Fruit fly (Drosophila melanogaster) whole organism, prepupa: ENCODE results near the gene lute.

Source experiments
- Blimp-1 ChIP-seq: fragments of 200-800 bp; sonication (Bioruptor generic); optimal IDR thresholded peaks from 3 replicates; lab custom pipeline; 2017; ENCODE audit warnings: missing biosample characterization, missing genetic modification characterization, mild to moderate bottlenecking, moderate library complexity, missing genetic modification reagents
- CG10631 ChIP-seq: fragments of 200-800 bp; sonication (Bioruptor generic); optimal IDR thresholded peaks from 2 replicates; lab custom pipeline; 2016; ENCODE audit warnings: missing biosample characterization, missing genetic modification characterization
- CG10669 ChIP-seq: fragments of 200-800 bp; sonication (Bioruptor generic); optimal IDR thresholded peaks from 3 replicates; lab custom pipeline; 2018; ENCODE audit warnings: missing biosample characterization, mild to moderate bottlenecking, missing genetic modification characterization, moderate library complexity
- CG11902 ChIP-seq: fragments of 200-800 bp; sonication (Bioruptor generic); optimal IDR thresholded peaks from 3 replicates; lab custom pipeline; 2016; ENCODE audit warnings: missing biosample characterization, missing genetic modification characterization
- CG1621 ChIP-seq: fragments of 200-800 bp; sonication (Bioruptor generic); optimal IDR thresholded peaks from 3 replicates; lab custom pipeline; 2018; ENCODE audit warnings: missing biosample characterization, mild to moderate bottlenecking, missing genetic modification characterization
- CG16779 ChIP-seq: fragments of 200-800 bp; sonication (Bioruptor generic); optimal IDR thresholded peaks from 3 replicates; lab custom pipeline; 2017; ENCODE audit warnings: missing biosample characterization, mild to moderate bottlenecking, missing genetic modification characterization
- CG31627 ChIP-seq: fragments of 200-800 bp; sonication (Bioruptor generic); optimal IDR thresholded peaks from 3 replicates; lab custom pipeline; 2016; ENCODE audit warnings: missing biosample characterization, missing genetic modification characterization
- CG32006 ChIP-seq: fragments of 200-800 bp; sonication (Bioruptor generic); optimal IDR thresholded peaks from 3 replicates; lab custom pipeline; 2017; ENCODE audit warnings: missing biosample characterization, mild to moderate bottlenecking, missing genetic modification characterization
- CG34406 ChIP-seq: fragments of 200-800 bp; sonication (Bioruptor generic); optimal IDR thresholded peaks from 3 replicates; lab custom pipeline; 2016; ENCODE audit warnings: missing biosample characterization, missing genetic modification characterization
- CG3919 ChIP-seq: fragments of 200-800 bp; sonication (Bioruptor generic); optimal IDR thresholded peaks from 3 replicates; lab custom pipeline; 2016; ENCODE audit warnings: missing biosample characterization, missing genetic modification characterization
- CG6163 ChIP-seq: fragments of 200-800 bp; sonication (Bioruptor generic); IDR thresholded peaks from 3 replicates; pipeline ENCODE4 v1.3.6; 2022; ENCODE audit warnings: missing biosample characterization, missing genetic modification characterization
- CG6276 ChIP-seq: fragments of 200-800 bp; sonication (Bioruptor generic); optimal IDR thresholded peaks from 2 replicates; lab custom pipeline; 2017; ENCODE audit warnings: missing biosample characterization, mild to moderate bottlenecking, missing genetic modification characterization
- CG6792 ChIP-seq: fragments of 200-800 bp; sonication (Bioruptor generic); optimal IDR thresholded peaks from 3 replicates; lab custom pipeline; 2016; ENCODE audit warnings: missing biosample characterization, missing genetic modification characterization
- CG6854 ChIP-seq: fragments of 200-800 bp; sonication (Bioruptor generic); optimal IDR thresholded peaks from 2 replicates; lab custom pipeline; 2017; ENCODE audit warnings: missing biosample characterization, mild to moderate bottlenecking, missing genetic modification characterization
- CG8119 ChIP-seq: fragments of 200-800 bp; sonication (Bioruptor generic); IDR thresholded peaks from 3 replicates; pipeline ENCODE4 v1.3.6; 2022; ENCODE audit warnings: missing biosample characterization, missing genetic modification characterization
- CG8319 ChIP-seq: fragments of 200-800 bp; sonication (Bioruptor generic); optimal IDR thresholded peaks from 3 replicates; lab custom pipeline; 2016; ENCODE audit warnings: missing biosample characterization, missing genetic modification characterization
- CG9139 ChIP-seq: fragments of 200-800 bp; sonication (Bioruptor generic); optimal IDR thresholded peaks from 3 replicates; lab custom pipeline; 2017; ENCODE audit warnings: missing biosample characterization, mild to moderate bottlenecking, missing genetic modification characterization
- Ets21C ChIP-seq: fragments of 200-800 bp; sonication (Bioruptor generic); optimal IDR thresholded peaks from 3 replicates; lab custom pipeline; 2016; ENCODE audit warnings: missing biosample characterization, missing genetic modification characterization
- Gug ChIP-seq: fragments of 200-800 bp; sonication (Bioruptor generic); IDR thresholded peaks from 2 replicates; pipeline ENCODE4 v1.3.6; 2022; ENCODE audit warnings: missing biosample characterization, missing genetic modification characterization
- Lpt ChIP-seq: fragments of 200-800 bp; sonication (Bioruptor generic); optimal IDR thresholded peaks from 3 replicates; lab custom pipeline; 2016; ENCODE audit warnings: missing biosample characterization, missing genetic modification characterization
- Met ChIP-seq: fragments of 200-800 bp; sonication (Bioruptor generic); optimal IDR thresholded peaks from 3 replicates; lab custom pipeline; 2016; ENCODE audit warnings: missing biosample characterization, missing genetic modification characterization
- Smox ChIP-seq: fragments of 200-800 bp; sonication (Bioruptor generic); optimal IDR thresholded peaks from 3 replicates; lab custom pipeline; 2016; ENCODE audit warnings: missing biosample characterization, missing genetic modification characterization
- Sox102F ChIP-seq: fragments of 200-800 bp; sonication (Bioruptor generic); optimal IDR thresholded peaks from 2 replicates; lab custom pipeline; 2016; ENCODE audit warnings: missing biosample characterization, mild to moderate bottlenecking, missing genetic modification characterization
- Sox14 ChIP-seq: fragments of 200-800 bp; sonication (Bioruptor generic); optimal IDR thresholded peaks from 3 replicates; lab custom pipeline; 2016; ENCODE audit warnings: missing biosample characterization, missing genetic modification characterization
- Sox15 ChIP-seq: fragments of 200-800 bp; sonication (Bioruptor generic); optimal IDR thresholded peaks from 3 replicates; lab custom pipeline; 2016; ENCODE audit warnings: missing biosample characterization, missing genetic modification characterization
- achi ChIP-seq: fragments of 200-800 bp; sonication (Bioruptor generic); optimal IDR thresholded peaks from 3 replicates; lab custom pipeline; 2016; ENCODE audit warnings: missing biosample characterization, missing genetic modification characterization
- dac ChIP-seq: fragments of 200-800 bp; sonication (Bioruptor generic); optimal IDR thresholded peaks from 2 replicates; lab custom pipeline; 2017; ENCODE audit warnings: missing biosample characterization, mild to moderate bottlenecking, missing genetic modification characterization
- esn ChIP-seq: fragments of 200-800 bp; sonication (Bioruptor generic); optimal IDR thresholded peaks from 2 replicates; lab custom pipeline; 2016; ENCODE audit warnings: missing biosample characterization, mild to moderate bottlenecking, missing genetic modification characterization, moderate library complexity
- fd59A ChIP-seq: fragments of 200-800 bp; sonication (Bioruptor generic); optimal IDR thresholded peaks from 2 replicates; lab custom pipeline; 2017; ENCODE audit warnings: missing biosample characterization, mild to moderate bottlenecking, missing genetic modification characterization, missing genetic modification reagents
- fd85E ChIP-seq: fragments of 200-800 bp; sonication (Bioruptor generic); optimal IDR thresholded peaks from 3 replicates; lab custom pipeline; 2016; ENCODE audit warnings: missing biosample characterization, missing genetic modification characterization
- lz ChIP-seq: fragments of 200-800 bp; sonication (Bioruptor generic); optimal IDR thresholded peaks from 3 replicates; lab custom pipeline; 2016; ENCODE audit warnings: missing biosample characterization, missing genetic modification characterization
- net ChIP-seq: fragments of 200-800 bp; sonication (Bioruptor generic); optimal IDR thresholded peaks from 3 replicates; lab custom pipeline; 2016; ENCODE audit warnings: missing biosample characterization, missing genetic modification characterization
- pdm3 ChIP-seq: fragments of 200-800 bp; sonication (Bioruptor generic); optimal IDR thresholded peaks from 3 replicates; lab custom pipeline; 2016; ENCODE audit warnings: missing biosample characterization, missing genetic modification characterization
- svp ChIP-seq: fragments of 200-800 bp; sonication (Bioruptor generic); peaks from one replicate; lab custom pipeline; 2016; ENCODE audit warnings: missing biosample characterization, missing genetic modification characterization
- topi ChIP-seq: fragments of 200-800 bp; sonication (Bioruptor generic); optimal IDR thresholded peaks from 3 replicates; lab custom pipeline; 2016; ENCODE audit warnings: missing biosample characterization, missing genetic modification characterization
- vri ChIP-seq: fragments of 200-800 bp; sonication (Bioruptor generic); optimal IDR thresholded peaks from 3 replicates; lab custom pipeline; 2016; ENCODE audit warnings: missing biosample characterization, mild to moderate bottlenecking, missing genetic modification characterization

The lute gene

DNA sequence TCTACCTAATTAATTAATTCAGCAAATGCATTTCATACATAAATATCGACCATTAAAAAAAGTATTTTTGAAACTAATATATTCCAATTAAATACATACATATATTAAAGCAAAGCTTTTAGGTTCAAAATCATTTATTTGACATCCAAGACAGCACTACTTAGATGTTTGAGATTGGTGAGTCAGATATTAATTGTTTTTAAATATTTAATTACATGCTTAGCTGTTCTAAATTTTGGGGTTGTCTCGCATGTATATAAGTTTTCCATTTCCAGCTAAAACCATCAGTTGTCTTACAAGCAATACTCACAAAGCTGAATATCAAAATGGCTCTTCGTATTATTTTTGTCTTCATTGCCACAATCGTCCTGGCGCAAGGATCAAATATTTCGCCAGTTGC lies 38.7 kb downstream of the lute start, which contains the start of gene CG42834:
TSS of gene CG42834 (plus strand) at position 301 of the 400 bp plus-strand sequence.
- no peak for TF ChIP-seq pdm3 (GFP tag; lab: Kevin White, UChicago)
- TF ChIP-seq CG11902 (GFP tag; lab: Kevin White, UChicago): no peak
- no peak for TF ChIP-seq topi (GFP tag; lab: Kevin White, UChicago)
- TF ChIP-seq lz: no peak
- TF ChIP-seq Sox102F: no peak
- TF ChIP-seq Ets21C (GFP tag; lab: Kevin White, UChicago): no peak
- no peak for TF ChIP-seq vri (GFP tag; lab: Kevin White, UChicago)
- no peak for TF ChIP-seq fd59A (GFP tag; lab: Kevin White, UChicago)
- TF ChIP-seq CG8319 (GFP tag; lab: Kevin White, UChicago): no peak
- TF ChIP-seq CG16779 (tag; lab: Kevin White, UChicago): no peak
- no peak for TF ChIP-seq esn
- TF ChIP-seq CG6854 (GFP tag; lab: Kevin White, UChicago): no peak
- TF ChIP-seq CG8119 (GFP tag; lab: Robert Waterston, UW): no peak
- TF ChIP-seq Gug (GFP tag; lab: Robert Waterston, UW): no peak
- TF ChIP-seq Met (GFP tag; lab: Kevin White, UChicago): no peak
- TF ChIP-seq Smox (GFP tag; lab: Kevin White, UChicago): no peak
- TF ChIP-seq CG10669 (GFP tag; lab: Kevin White, UChicago): no peak
- no peak for TF ChIP-seq fd85E (GFP tag; lab: Kevin White, UChicago)
- no peak for TF ChIP-seq CG6276 (GFP tag; lab: Kevin White, UChicago)

- TF ChIP-seq Sox14 (GFP tag; lab: Kevin White, UChicago): no peak
- no peak for TF ChIP-seq Blimp-1
- no peak for TF ChIP-seq CG32006
- no peak for TF ChIP-seq esn
- no peak for TF ChIP-seq CG1621
- no peak for TF ChIP-seq Lpt (GFP tag; lab: Kevin White, UChicago)
- TF ChIP-seq lz: no peak
- no peak for TF ChIP-seq CG34406 (GFP tag; lab: Kevin White, UChicago)
- TF ChIP-seq Sox15: no peak
- TF ChIP-seq CG6854 (GFP tag; lab: Kevin White, UChicago): no peak
- no peak for TF ChIP-seq CG9139 (GFP tag; lab: Kevin White, UChicago)
- no peak for TF ChIP-seq CG8119 (GFP tag; lab: Robert Waterston, UW)
- no peak for TF ChIP-seq Smox (GFP tag; lab: Kevin White, UChicago)
- TF ChIP-seq CG10631: no peak
Observed at dm6 chr3R:17420338-17420737, 40.6 kb downstream of the lute start, which contains the start of gene CG42835. Gene CG42835, plus strand, starts transcription at chr3R:17420638.

DNA sequence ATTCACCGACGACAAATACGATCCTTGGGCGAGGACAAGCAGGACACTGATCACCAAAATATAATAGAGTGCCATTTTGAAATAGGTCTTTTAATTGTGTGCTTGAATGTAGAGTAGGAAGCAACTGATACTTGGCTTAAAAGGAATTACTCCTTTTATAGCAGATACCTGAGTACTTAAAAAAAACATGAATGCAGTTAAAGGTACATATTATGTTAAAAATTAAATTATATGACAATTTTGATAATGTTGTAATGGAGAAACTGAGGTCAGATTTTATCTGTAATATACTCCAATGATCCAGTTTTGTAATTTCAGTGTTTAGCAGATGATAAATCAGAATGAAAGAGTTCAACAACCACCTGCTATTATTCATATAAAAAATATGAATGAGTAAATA lies 42.4 kb downstream of the lute start, which contains the start of gene CG14332:
TSS of gene CG14332 (minus strand) at position 101 of the 400 bp plus-strand sequence.
- TF ChIP-seq CG3919 (no peak), Gug (GFP tag; lab: Robert Waterston, UW) (no peak), CG6163 (GFP tag; lab: Robert Waterston, UW) (no peak), lz (no peak), CG32006 (no peak), achi (GFP tag; lab: Kevin White, UChicago) (no peak)

DNA sequence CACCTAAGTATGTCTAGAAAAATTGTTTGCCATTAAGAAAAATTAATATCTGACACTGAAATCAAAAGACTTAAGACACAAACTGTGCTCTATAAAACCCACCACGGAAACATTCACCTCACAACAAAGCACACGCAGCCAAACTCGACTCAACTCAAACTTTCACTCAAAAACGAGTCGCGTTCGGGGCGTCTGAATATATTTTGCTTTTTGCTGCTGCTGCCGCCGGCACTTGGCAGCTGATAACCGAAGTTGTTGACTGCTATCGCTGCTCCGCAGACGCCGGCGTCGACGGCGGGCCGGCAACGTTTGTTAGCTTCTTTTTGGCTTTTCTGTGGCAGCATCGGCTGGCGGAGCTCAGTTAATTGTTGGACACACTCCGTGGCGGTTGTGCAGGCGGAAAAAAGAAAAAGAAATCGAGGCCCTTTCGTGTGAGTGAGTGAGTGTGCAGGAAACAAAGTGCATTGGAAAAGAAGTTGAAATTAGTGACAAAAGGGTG lies 45.7 kb downstream of the lute start, which contains the start of gene cysu:
TSS of gene cysu (plus strand) at position 352 of the 499 bp plus-strand sequence.
- TF ChIP-seq CG31627 (no peak), CG6792 (no peak), CG8119 (GFP tag; lab: Robert Waterston, UW) (0 out of 3 replicates have a peak, but pooled peaks have one; percentile 19), Sox15 (no peak), net (no peak), dac (GFP tag; lab: Kevin White, UChicago) (no peak), svp (GFP tag; lab: Kevin White, UChicago) (peak; percentile 35), CG34406 (GFP tag; lab: Kevin White, UChicago) (no peak)
- TF ChIP-seq, all 60 proteins: peak for 2
